Fruit fly (Drosophila melanogaster) Kc167 (cell line): Measurements from ENCODE around the gene CG9986.

Experiments used
- Myc ChIP-seq: fragments of >200 bp; optimal IDR thresholded peaks from 2 replicates; lab custom pipeline; 2017; ENCODE audit warnings: missing external identifiers
- Sin3A ChIP-seq: fragments of >200 bp; optimal IDR thresholded peaks from 2 replicates; lab custom pipeline; 2018; ENCODE audit warnings: missing external identifiers
- h ChIP-seq: fragments of >200 bp; optimal IDR thresholded peaks from 3 replicates; lab custom pipeline; 2018; ENCODE audit warnings: missing external identifiers
- insv ChIP-seq: fragments of >200 bp; optimal IDR thresholded peaks from 3 replicates; lab custom pipeline; 2018; ENCODE audit warnings: missing external identifiers
- psq ChIP-seq: fragments of >200 bp; optimal IDR thresholded peaks from 2 replicates; lab custom pipeline; 2017; ENCODE audit warnings: missing external identifiers
- ttk ChIP-seq: sonication (Bioruptor generic); optimal IDR thresholded peaks from 2 replicates; lab custom pipeline; 2017; ENCODE audit warnings: missing external identifiers

dm6 chr3R:28630861-28631260 is 25.0 kb downstream of the CG9986 start:
- TF ChIP-seq psq (lab: Kevin White, UChicago) (no peak), insv (lab: Kevin White, UChicago) (no peak), Myc (lab: Kevin White, UChicago) (no peak), h (lab: Kevin White, UChicago) (no peak), Sin3A (lab: Kevin White, UChicago) (no peak), ttk (lab: Kevin White, UChicago) (no peak)
